Worm (Caenorhabditis elegans): ENCODE results near the gene C44C1.6.
A peak's percentile ranks its signal among the peaks of the same experiment; 100 is the strongest.

Gene C44C1.6

DNA sequence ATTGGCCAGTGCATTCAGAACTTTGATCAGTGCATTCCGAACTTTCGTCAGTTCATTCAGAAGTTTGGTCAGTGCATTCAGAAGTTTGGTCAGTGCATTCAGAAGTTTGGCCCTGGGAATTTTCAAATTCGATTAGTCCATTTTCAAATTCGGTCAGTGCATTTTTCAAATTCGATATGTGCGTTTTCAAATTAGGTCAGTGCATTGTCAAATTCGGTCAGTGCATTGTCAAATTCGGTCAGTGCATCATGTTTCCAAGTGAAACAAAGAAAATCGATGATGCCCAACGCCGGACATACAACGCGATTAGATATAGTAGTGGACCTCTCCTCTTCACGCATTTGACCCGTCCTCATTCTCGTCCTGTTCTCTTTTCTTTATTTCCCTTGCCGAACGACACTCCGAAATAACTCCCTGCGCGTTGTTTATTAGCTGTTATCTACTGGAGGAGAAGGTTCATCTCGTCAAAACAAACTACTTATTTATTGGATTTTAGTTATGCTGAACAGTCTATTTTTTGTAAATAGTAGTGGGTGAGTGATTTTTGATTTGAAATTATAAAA is 15.5 kb downstream of the C44C1.6 start, which contains the start of gene apm-3 (continued):
- no peak for TF ChIP-seq nhr-179 (tag; optimal IDR thresholded peaks at IDR 0.05)

DNA sequence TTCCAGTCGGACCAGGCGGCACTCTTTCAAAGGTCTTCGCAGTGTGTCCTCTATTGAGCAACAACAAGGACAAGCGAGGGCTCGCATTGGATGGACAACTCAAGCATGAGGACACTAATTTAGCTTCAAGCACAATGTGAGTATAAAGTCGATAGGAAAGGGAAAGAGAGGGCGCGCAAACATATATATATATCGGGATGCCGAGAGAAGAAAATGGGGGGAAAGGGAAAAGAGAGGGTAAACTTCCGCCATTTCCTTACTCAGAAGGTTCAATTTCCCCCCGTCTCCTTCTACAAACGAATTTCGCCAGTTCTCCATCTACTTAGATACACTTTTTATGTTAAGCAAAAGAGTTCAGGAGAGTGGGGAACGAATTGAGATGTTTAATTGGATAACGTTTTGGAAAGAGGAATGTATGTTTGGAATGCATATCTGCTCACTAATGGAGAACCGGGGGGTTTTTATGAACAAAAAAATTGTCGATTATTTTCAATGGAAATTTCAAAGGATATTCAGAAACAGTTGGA is 17.4 kb downstream of the C44C1.6 start:
- TF ChIP-seq Y67H2A.10 (GFP tag; conservative IDR thresholded peaks at IDR 0.05) (no peak), xnd-1 (tag; optimal IDR thresholded peaks at IDR 0.05) (no peak), Y79H2A.3 (GFP tag; conservative IDR thresholded peaks at IDR 0.05) (no peak), Y95B8A.8 (GFP tag; IDR thresholded peaks at IDR 0.05) (no peak), lsl-1 (GFP tag; optimal IDR thresholded peaks at IDR 0.05) (no peak), ztf-28 (GFP tag; IDR thresholded peaks at IDR 0.05) (no peak), hlh-26 (GFP tag; conservative IDR thresholded peaks at IDR 0.05) (no peak)

DNA sequence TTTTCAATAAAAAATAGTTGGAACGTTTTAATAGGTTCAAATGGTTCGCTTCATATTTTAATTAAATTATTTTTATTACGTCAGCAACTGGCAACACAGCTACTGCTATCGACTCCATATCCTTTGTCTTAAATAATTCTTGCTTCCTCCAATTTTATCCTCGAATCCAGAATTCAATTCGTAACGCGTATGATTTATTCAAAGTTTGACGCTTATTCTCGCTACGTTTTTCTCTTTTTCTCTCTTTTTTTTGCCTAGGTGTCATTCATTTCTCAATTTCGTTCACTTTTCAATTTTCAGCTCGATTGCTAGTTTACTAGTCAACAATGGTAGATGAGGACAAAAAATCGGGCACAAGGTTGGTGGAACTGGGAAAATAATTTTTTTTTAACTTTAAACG is 19.6 kb downstream of the C44C1.6 start, which contains the start of gene arr-1:
TSS of gene arr-1 (plus strand) at position 301 of the 400 bp plus-strand sequence.
- TF ChIP-seq tlf-1 (GFP tag; optimal IDR thresholded peaks at IDR 0.05), result no peak
- no peak for TF ChIP-seq aptf-3 (GFP tag; IDR thresholded peaks at IDR 0.05)
- TF ChIP-seq ztf-18 (tag; optimal IDR thresholded peaks at IDR 0.05), result no peak
- no peak for TF ChIP-seq F33H1.4 (GFP tag; IDR thresholded peaks at IDR 0.05)
- TF ChIP-seq let-526 (GFP tag; IDR thresholded peaks at IDR 0.05), result no peak
- TF ChIP-seq lin-54 (GFP tag; optimal IDR thresholded peaks at IDR 0.05), result no peak
- no peak for TF ChIP-seq bed-2 (GFP tag; IDR thresholded peaks at IDR 0.05)
- no peak for TF ChIP-seq T26A5.8 (tag; optimal IDR thresholded peaks at IDR 0.05)
- no peak for TF ChIP-seq let-607 (tag; optimal IDR thresholded peaks at IDR 0.05)
- TF ChIP-seq T07F8.4 (tag; optimal IDR thresholded peaks at IDR 0.05), result no peak
- no peak for TF ChIP-seq B0035.1 (tag; optimal IDR thresholded peaks at IDR 0.05)
- TF ChIP-seq egl-18 (GFP tag; IDR thresholded peaks at IDR 0.05), result no peak
- TF ChIP-seq sptf-2 (GFP tag; optimal IDR thresholded peaks at IDR 0.05), result no peak
- no peak for TF ChIP-seq F39B2.1 (GFP tag; IDR thresholded peaks at IDR 0.05)
- no peak for TF ChIP-seq ZK185.1 (tag; optimal IDR thresholded peaks at IDR 0.05; ENCODE audit: poor library complexity, severe bottlenecking)

DNA sequence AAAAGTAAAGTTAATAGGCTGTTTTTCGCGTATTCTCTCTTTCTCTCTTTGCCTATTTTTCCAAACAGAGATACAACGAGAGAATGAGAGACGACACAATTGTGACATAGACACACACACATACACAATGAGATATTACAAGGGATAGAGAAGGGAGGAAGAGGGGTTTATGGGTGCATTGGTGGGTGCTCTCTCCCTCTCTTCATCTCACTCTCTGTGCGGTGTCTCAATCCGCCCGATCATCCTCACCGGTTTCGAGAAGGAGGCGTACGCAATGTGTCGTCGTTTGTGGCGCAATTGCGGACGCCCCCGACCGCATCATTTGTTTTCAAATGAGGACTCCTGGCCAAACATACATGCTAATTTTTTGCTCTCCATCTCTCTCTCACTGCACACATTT is 20.6 kb downstream of the C44C1.6 start:
- 0 out of 2 replicates have a peak, but pooled peaks have one; percentile 27 for TF ChIP-seq Y95B8A.8 (GFP tag; IDR thresholded peaks at IDR 0.05)
- no peak for TF ChIP-seq tbx-9 (tag; optimal IDR thresholded peaks at IDR 0.05; ENCODE audit: borderline replicate concordance)
- no peak for TF ChIP-seq dpff-1 (tag; optimal IDR thresholded peaks at IDR 0.05)
- no peak for TF ChIP-seq egl-18 (GFP tag; IDR thresholded peaks at IDR 0.05)
- TF ChIP-seq gei-17 (GFP tag; optimal IDR thresholded peaks at IDR 0.05), result peak; percentile 71
- peak; percentile 90 for TF ChIP-seq lin-40 (tag; optimal IDR thresholded peaks at IDR 0.05)
- TF ChIP-seq egrh-3 (GFP tag; IDR thresholded peaks at IDR 0.05), result peak; percentile 62
- TF ChIP-seq cebp-2 (GFP tag; IDR thresholded peaks at IDR 0.05), result no peak
- no peak for TF ChIP-seq ztf-26 (tag; optimal IDR thresholded peaks at IDR 0.05)
- TF ChIP-seq F57A8.1 (GFP tag; optimal IDR thresholded peaks at IDR 0.05), result no peak
- no peak for TF ChIP-seq Y67H2A.10 (GFP tag; conservative IDR thresholded peaks at IDR 0.05)
- TF ChIP-seq F10E7.11 (tag; optimal IDR thresholded peaks at IDR 0.05), result no peak
- peak; percentile 80 for TF ChIP-seq nfyb-1 (GFP tag; IDR thresholded peaks at IDR 0.05)
- no peak for TF ChIP-seq ztf-3 (GFP tag; optimal IDR thresholded peaks at IDR 0.05)
- TF ChIP-seq ztf-6 (GFP tag; IDR thresholded peaks at IDR 0.05), result 0 out of 2 replicates have a peak, but pooled peaks have one; percentile 41
- TF ChIP-seq C17E4.6 (GFP tag; IDR thresholded peaks at IDR 0.05), result no peak
- no peak for TF ChIP-seq sdz-38 (tag; optimal IDR thresholded peaks at IDR 0.05)
- no peak for TF ChIP-seq ceh-79 (tag; optimal IDR thresholded peaks at IDR 0.05)
- no peak for TF ChIP-seq F37B4.10 (GFP tag; IDR thresholded peaks at IDR 0.05)
- TF ChIP-seq C06A6.2 (GFP tag; conservative IDR thresholded peaks at IDR 0.05), result peak; percentile 59
- TF ChIP-seq attf-3 (GFP tag; conservative IDR thresholded peaks at IDR 0.05), result peak; percentile 63; the same call in 1 of the 2 replicates
- TF ChIP-seq Y53F4B.3 (GFP tag; IDR thresholded peaks at IDR 0.05), result no peak
- TF ChIP-seq fkh-3 (tag; optimal IDR thresholded peaks at IDR 0.05), result no peak
- TF ChIP-seq lin-26 (GFP tag; IDR thresholded peaks at IDR 0.05), result peak; percentile 59; the same call in 1 of the 2 replicates

Measured in whole organism, young adult.